Worm (Caenorhabditis elegans): ENCODE measurements around the gene ZK688.7.

Gene ZK688.7

DNA sequence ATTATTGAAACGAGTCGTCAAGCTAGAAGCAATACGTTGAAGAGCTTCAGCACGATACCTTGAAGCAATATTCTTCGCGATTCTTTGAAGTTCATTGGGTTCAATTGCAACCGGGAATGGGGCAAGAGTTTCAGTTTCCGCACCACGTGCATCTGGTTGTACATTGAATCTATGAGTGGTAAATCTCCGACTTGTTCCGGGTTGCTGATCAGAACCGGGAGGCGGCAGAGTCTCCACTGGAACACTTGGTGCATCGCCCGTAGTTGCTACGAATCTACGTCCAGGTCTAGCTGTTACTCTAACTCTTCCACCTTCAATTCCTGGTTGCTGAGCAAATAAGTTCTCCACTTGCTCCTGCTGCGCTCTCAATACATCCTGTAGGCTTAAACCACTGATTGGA is 22.4 kb downstream of the ZK688.7 start:
- TF ChIP-seq ama-1 (optimal IDR thresholded peaks at IDR 0.05) (no peak), unc-30 (tag; optimal IDR thresholded peaks at IDR 0.05) (no peak), ets-5 (GFP tag; IDR thresholded peaks at IDR 0.05) (no peak), efl-1 (optimal IDR thresholded peaks at IDR 0.05) (no peak), efl-1 (GFP tag; optimal IDR thresholded peaks at IDR 0.05 in 1 of 2) (peak in 1 of 2 experiments; percentile 91), ztf-4 (tag; optimal IDR thresholded peaks at IDR 0.05) (no peak)

DNA sequence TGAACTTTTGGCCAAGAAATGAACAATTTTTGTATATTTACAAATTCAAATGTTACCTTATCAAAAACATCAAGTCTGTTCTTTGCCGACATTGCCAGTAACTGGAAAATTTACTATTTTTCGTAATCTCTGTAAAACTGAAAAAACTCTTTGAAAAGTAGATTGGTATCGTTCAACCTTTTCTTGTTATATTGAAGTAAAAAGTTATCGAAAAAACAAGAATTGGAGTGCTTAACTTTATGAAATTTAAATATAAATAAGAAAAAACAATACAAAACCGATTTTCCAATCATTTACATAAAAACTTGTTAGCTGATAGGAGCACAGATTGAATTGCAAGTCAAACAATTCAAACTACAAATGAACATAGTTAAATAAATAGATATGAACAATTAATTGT is 26.6 kb downstream of the ZK688.7 start, which contains the start of gene ZK688.11:
TSS of gene ZK688.11 (minus strand) at position 101 of the 400 bp plus-strand sequence.
- TF ChIP-seq unc-86 (tag; optimal IDR thresholded peaks at IDR 0.05) (no peak), elt-3 (tag; optimal IDR thresholded peaks at IDR 0.05) (no peak), ets-5 (GFP tag; IDR thresholded peaks at IDR 0.05) (no peak), grh-1 (GFP tag; IDR thresholded peaks at IDR 0.05) (no peak), ces-1 (GFP tag; optimal IDR thresholded peaks at IDR 0.05) (no peak), swsn-7 (tag; optimal IDR thresholded peaks at IDR 0.05) (no peak), dsc-1 (tag; optimal IDR thresholded peaks at IDR 0.05) (no peak), unc-30 (tag; optimal IDR thresholded peaks at IDR 0.05) (no peak), nhr-47 (tag; optimal IDR thresholded peaks at IDR 0.05) (no peak), lin-13 (GFP tag; optimal IDR thresholded peaks at IDR 0.05) (no peak), dpl-1 (GFP tag; optimal IDR thresholded peaks at IDR 0.05) (no peak), unc-98 (GFP tag; IDR thresholded peaks at IDR 0.05) (no peak), nhr-90 (tag; optimal IDR thresholded peaks at IDR 0.05; ENCODE audit: poor library complexity) (no peak), egl-13 (tag; optimal IDR thresholded peaks at IDR 0.05) (no peak), snpc-4 (tag; optimal IDR thresholded peaks at IDR 0.05) (no peak), vab-15 (tag; optimal IDR thresholded peaks at IDR 0.05) (no peak), blmp-1 (tag; optimal IDR thresholded peaks at IDR 0.05) (no peak), ceh-63 (GFP tag; optimal IDR thresholded peaks at IDR 0.05) (no peak), lir-3 (tag; optimal IDR thresholded peaks at IDR 0.05; ENCODE audit: poor library complexity) (no peak)

DNA sequence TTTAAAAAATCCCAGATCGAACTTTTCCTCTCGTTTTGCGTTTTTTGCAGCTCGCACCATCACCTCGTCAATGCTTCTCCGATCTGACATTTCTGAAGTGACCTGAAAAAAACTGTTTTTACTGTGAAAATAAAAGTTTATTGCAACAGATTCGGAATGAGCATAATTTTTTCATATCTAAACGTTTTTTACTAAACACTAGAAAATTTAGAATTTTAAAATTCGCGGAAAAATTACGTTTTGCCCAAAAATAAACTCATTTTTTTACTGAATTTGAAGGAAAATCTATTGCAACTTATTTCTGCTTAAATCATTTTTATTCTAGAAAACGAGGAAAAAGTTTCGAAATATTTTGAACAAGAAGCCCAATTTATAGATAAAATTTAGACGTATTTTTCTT is 28.5 kb downstream of the ZK688.7 start, which contains the start of gene ZK688.9:
TSS of gene ZK688.9 (minus strand) at position 101 of the 400 bp plus-strand sequence.
- TF ChIP-seq fkh-8 (tag; optimal IDR thresholded peaks at IDR 0.05) (no peak), nhr-12 (tag; optimal IDR thresholded peaks at IDR 0.05) (no peak), hlh-4 (tag; optimal IDR thresholded peaks at IDR 0.05) (no peak), pag-3 (tag; optimal IDR thresholded peaks at IDR 0.05; ENCODE audit: borderline replicate concordance, insufficient read depth) (no peak), tbx-2 (tag; optimal IDR thresholded peaks at IDR 0.05) (no peak), nhr-85 (tag) (no peak), ama-1 (optimal IDR thresholded peaks at IDR 0.05) (no peak), rnt-1 (tag; optimal IDR thresholded peaks at IDR 0.05) (no peak), lin-35 (GFP tag; optimal IDR thresholded peaks at IDR 0.05) (no peak), pqm-1 (tag; optimal IDR thresholded peaks at IDR 0.05) (no peak), aly-2 (tag; optimal IDR thresholded peaks at IDR 0.05) (no peak), nhr-28 (tag; optimal IDR thresholded peaks at IDR 0.05) (no peak), pax-3 (tag; optimal IDR thresholded peaks at IDR 0.05) (no peak), ztf-11 (tag; optimal IDR thresholded peaks at IDR 0.05) (no peak), unc-62 (GFP tag; optimal IDR thresholded peaks at IDR 0.05) (no peak), nhr-20 (tag; optimal IDR thresholded peaks at IDR 0.05) (no peak), ceh-8 (GFP tag; optimal IDR thresholded peaks at IDR 0.05) (no peak), nhr-11 (tag; optimal IDR thresholded peaks at IDR 0.05) (no peak), dsc-1 (tag; optimal IDR thresholded peaks at IDR 0.05) (no peak)
